Worm (Caenorhabditis elegans) whole organism, late embryonic: ENCODE measurements around the gene ZK54.3.

Experiments
- K02D7.2 ChIP-seq: sonication (generic microtip); optimal IDR thresholded peaks from 2 replicates; lab custom pipeline; 2017; ENCODE audit warnings: mild to moderate bottlenecking, missing genetic modification characterization, missing compliant biosample characterization
- K09A11.1 ChIP-seq: sonication (generic microtip); optimal IDR thresholded peaks from 2 replicates; lab custom pipeline; 2017; ENCODE audit warnings: antibody characterized with exemption, mild to moderate bottlenecking, missing genetic modification characterization, missing compliant biosample characterization; ENCODE audit not compliant: insufficient read depth
- T23F11.4 ChIP-seq: fragments of 200-800 bp; sonication (Bioruptor generic); optimal IDR thresholded peaks from 2 replicates; lab custom pipeline; 2018; ENCODE audit warnings: mild to moderate bottlenecking, missing genetic modification characterization, missing compliant biosample characterization
- Y22D7AL.16 ChIP-seq: sonication (generic microtip); optimal IDR thresholded peaks from 2 replicates; lab custom pipeline; 2016; ENCODE audit warnings: missing genetic modification characterization, missing compliant biosample characterization
- ahr-1 ChIP-seq: sonication (generic microtip); optimal IDR thresholded peaks from 2 replicates; lab custom pipeline; 2016; ENCODE audit warnings: missing genetic modification characterization, missing compliant biosample characterization
- ama-1 ChIP-seq: fragments of 150-350 bp; optimal IDR thresholded peaks from 2 replicates; lab custom pipeline; 2014
- ceh-14 ChIP-seq: sonication (generic microtip); optimal IDR thresholded peaks from 2 replicates; lab custom pipeline; 2016; ENCODE audit warnings: missing genotype, missing genetic modification characterization, missing compliant biosample characterization
- ceh-19 ChIP-seq: fragments of 200-800 bp; sonication (Bioruptor generic); optimal IDR thresholded peaks from 2 replicates; lab custom pipeline; 2018; ENCODE audit warnings: mild to moderate bottlenecking, missing genetic modification characterization, missing compliant biosample characterization
- ceh-2 ChIP-seq: sonication (generic microtip); optimal IDR thresholded peaks from 2 replicates; lab custom pipeline; 2016; ENCODE audit warnings: missing genotype, missing genetic modification characterization, missing compliant biosample characterization
- ceh-24 ChIP-seq: sonication (generic microtip); optimal IDR thresholded peaks from 2 replicates; lab custom pipeline; 2016; ENCODE audit warnings: mild to moderate bottlenecking, missing genetic modification characterization, missing compliant biosample characterization
- ceh-31 ChIP-seq: sonication (generic microtip); optimal IDR thresholded peaks from 2 replicates; lab custom pipeline; 2016; ENCODE audit warnings: missing genetic modification characterization, missing compliant biosample characterization
- ceh-48 ChIP-seq: sonication (generic microtip); optimal IDR thresholded peaks from 2 replicates; lab custom pipeline; 2016; ENCODE audit warnings: missing genetic modification characterization, inconsistent platforms, missing compliant biosample characterization
- ceh-9 ChIP-seq: sonication (generic microtip); optimal IDR thresholded peaks from 2 replicates; lab custom pipeline; 2016; ENCODE audit warnings: mild to moderate bottlenecking, missing genetic modification characterization, inconsistent platforms, missing compliant biosample characterization
- che-1 ChIP-seq: sonication (generic microtip); optimal IDR thresholded peaks from 2 replicates; lab custom pipeline; 2016; ENCODE audit warnings: mild to moderate bottlenecking, missing genetic modification characterization, missing compliant biosample characterization
- eyg-1 ChIP-seq: sonication (generic microtip); optimal IDR thresholded peaks from 2 replicates; lab custom pipeline; 2016; ENCODE audit warnings: missing genotype, missing genetic modification characterization, missing compliant biosample characterization
- fax-1 ChIP-seq: sonication (generic microtip); optimal IDR thresholded peaks from 2 replicates; lab custom pipeline; 2016; ENCODE audit warnings: missing genotype, missing genetic modification characterization, missing compliant biosample characterization
- fkh-10 ChIP-seq: fragments of 150-350 bp; optimal IDR thresholded peaks from 2 replicates; lab custom pipeline; 2014; ENCODE audit warnings: missing biosample characterization, missing genetic modification reagents, missing genetic modification characterization
- fkh-6 ChIP-seq: sonication (generic microtip); optimal IDR thresholded peaks from 2 replicates; lab custom pipeline; 2016; ENCODE audit warnings: missing genetic modification characterization, missing compliant biosample characterization
- hlh-13 ChIP-seq: fragments of 200-800 bp; sonication (Bioruptor generic); optimal IDR thresholded peaks from 2 replicates; lab custom pipeline; 2018; ENCODE audit warnings: mild to moderate bottlenecking, missing genetic modification characterization, missing compliant biosample characterization
- hlh-15 ChIP-seq: sonication (generic microtip); optimal IDR thresholded peaks from 2 replicates; lab custom pipeline; 2016; ENCODE audit warnings: missing genetic modification characterization, missing compliant biosample characterization
- hlh-30 ChIP-seq: sonication (generic microtip); optimal IDR thresholded peaks from 2 replicates; lab custom pipeline; 2017; ENCODE audit warnings: antibody characterized with exemption, missing genetic modification characterization, missing compliant biosample characterization; ENCODE audit not compliant: insufficient read depth
- hlh-8 ChIP-seq: sonication (generic microtip); optimal IDR thresholded peaks from 2 replicates; lab custom pipeline; 2016; ENCODE audit warnings: missing genotype, missing genetic modification characterization, missing compliant biosample characterization
- lim-6 ChIP-seq: sonication (generic microtip); optimal IDR thresholded peaks from 2 replicates; lab custom pipeline; 2016; ENCODE audit warnings: missing genetic modification characterization, missing compliant biosample characterization
- lin-11 ChIP-seq: fragments of 200-800 bp; sonication (Bioruptor generic); optimal IDR thresholded peaks from 2 replicates; lab custom pipeline; 2018; ENCODE audit warnings: mild to moderate bottlenecking, missing genetic modification characterization, missing compliant biosample characterization
- madf-2 ChIP-seq: sonication (generic microtip); optimal IDR thresholded peaks from 2 replicates; lab custom pipeline; 2017; ENCODE audit warnings: missing genetic modification characterization, missing compliant biosample characterization
- nhr-11 ChIP-seq: fragments of 150-350 bp; optimal IDR thresholded peaks from 2 replicates; lab custom pipeline; 2014; ENCODE audit warnings: missing biosample characterization, missing genetic modification characterization
- nhr-232 ChIP-seq: sonication (generic microtip); optimal IDR thresholded peaks from 2 replicates; lab custom pipeline; 2016; ENCODE audit warnings: missing genetic modification characterization, missing compliant biosample characterization
- odd-2 ChIP-seq: sonication (generic microtip); optimal IDR thresholded peaks from 2 replicates; lab custom pipeline; 2017; ENCODE audit warnings: antibody characterized with exemption, mild to moderate bottlenecking, missing genetic modification characterization, missing compliant biosample characterization
- pat-9 ChIP-seq: fragments of 200-800 bp; sonication (Bioruptor generic); optimal IDR thresholded peaks from 2 replicates; lab custom pipeline; 2018; ENCODE audit warnings: mild to moderate bottlenecking, missing genetic modification characterization, moderate library complexity, missing compliant biosample characterization
- pax-1 ChIP-seq: fragments of 150-350 bp; optimal IDR thresholded peaks from 2 replicates; lab custom pipeline; 2014; ENCODE audit warnings: missing biosample characterization, missing genetic modification characterization
- pha-2 ChIP-seq: sonication (generic microtip); optimal IDR thresholded peaks from 2 replicates; lab custom pipeline; 2017; ENCODE audit warnings: mild to moderate bottlenecking, missing genetic modification characterization, missing compliant biosample characterization
- pha-4 ChIP-seq: fragments of 150-350 bp; optimal IDR thresholded peaks from 2 replicates; lab custom pipeline; 2018; ENCODE audit warnings: missing biosample characterization, missing genetic modification reagents, missing genetic modification characterization
- ref-2 ChIP-seq: sonication (generic microtip); optimal IDR thresholded peaks from 2 replicates; lab custom pipeline; 2016; ENCODE audit warnings: missing genetic modification characterization, missing compliant biosample characterization
- rnt-1 ChIP-seq: sonication (generic microtip); optimal IDR thresholded peaks from 2 replicates; lab custom pipeline; 2016; ENCODE audit warnings: missing genetic modification characterization, missing compliant biosample characterization
- tbx-2 ChIP-seq: sonication (generic microtip); optimal IDR thresholded peaks from 2 replicates; lab custom pipeline; 2016; ENCODE audit warnings: missing genetic modification characterization, missing compliant biosample characterization
- ttx-3 ChIP-seq: sonication (generic microtip); optimal IDR thresholded peaks from 2 replicates; lab custom pipeline; 2016; ENCODE audit warnings: missing genetic modification reagents, missing genetic modification characterization, missing compliant biosample characterization
- unc-42 ChIP-seq: sonication (generic microtip); optimal IDR thresholded peaks from 2 replicates; lab custom pipeline; 2016; ENCODE audit warnings: missing genotype, missing genetic modification characterization, missing compliant biosample characterization
- unc-55 ChIP-seq: sonication (generic microtip); optimal IDR thresholded peaks from 2 replicates; lab custom pipeline; 2017; ENCODE audit warnings: missing biosample characterization, missing genetic modification reagents, missing genetic modification characterization
- unc-86 ChIP-seq: sonication (generic microtip); optimal IDR thresholded peaks from 2 replicates; lab custom pipeline; 2016; ENCODE audit warnings: missing genetic modification characterization, missing compliant biosample characterization
- zip-5 ChIP-seq: sonication (generic microtip); optimal IDR thresholded peaks from 2 replicates; lab custom pipeline; 2016; ENCODE audit warnings: missing genetic modification characterization, missing compliant biosample characterization
- ztf-16 ChIP-seq: sonication (generic microtip); optimal IDR thresholded peaks from 2 replicates; lab custom pipeline; 2017; ENCODE audit warnings: missing genetic modification characterization, missing compliant biosample characterization

ZK54.3 gene

ce11 chrX:17466615-17467014 lies at the start of gene ZK54.3:
ZK54.3 (minus strand) TSS chrX:17467005.
- TF ChIP-seq ceh-48 (tag; lab: Kevin White, UChicago) (peak; percentile 53), ceh-9 (tag; lab: Kevin White, UChicago) (no peak), pax-1 (tag; lab: Kevin White, UChicago) (no peak), hlh-30 (tag; lab: Kevin White, UChicago) (no peak), ref-2 (no peak)
- TF ChIP-seq, all 69 proteins: peak for 1

- no peak for TF ChIP-seq ceh-2 (tag; lab: Kevin White, UChicago)
- TF ChIP-seq rnt-1 (tag; lab: Kevin White, UChicago) = no peak
Measured at ce11 chrX:17516461-17516860, 49.7 kb upstream of the ZK54.3 start.

- TF ChIP-seq ceh-14 (tag; lab: Kevin White, UChicago) = no peak
- TF ChIP-seq fkh-6 = no peak
- TF ChIP-seq lin-11 (tag; lab: Kevin White, UChicago) = no peak
- no peak for TF ChIP-seq che-1 (tag; lab: Kevin White, UChicago)
- no peak for TF ChIP-seq hlh-8 (tag; lab: Kevin White, UChicago)
- no peak for TF ChIP-seq hlh-15 (tag; lab: Kevin White, UChicago)
- TF ChIP-seq T23F11.4 (GFP tag; lab: Kevin White, UChicago) = no peak
- no peak for TF ChIP-seq fax-1 (tag; lab: Kevin White, UChicago)
- no peak for TF ChIP-seq pha-2 (tag; lab: Kevin White, UChicago)
- no peak for TF ChIP-seq fkh-10
- no peak for TF ChIP-seq madf-2 (tag; lab: Kevin White, UChicago)
- no peak for TF ChIP-seq ceh-48 (tag; lab: Kevin White, UChicago)
Measured at ce11 chrX:17515207-17515902, 48.5 kb upstream of the ZK54.3 start.

ce11 chrX:17514422-17514821 lies 47.6 kb upstream of the ZK54.3 start:
- peak; percentile 6 for TF ChIP-seq ceh-31 (tag; lab: Kevin White, UChicago)
- TF ChIP-seq ceh-24 (tag; lab: Kevin White, UChicago) = no peak
- no peak for TF ChIP-seq nhr-232 (tag; lab: Kevin White, UChicago)
- TF ChIP-seq unc-42 = no peak
- TF ChIP-seq hlh-13 (GFP tag; lab: Kevin White, UChicago) = no peak
- TF ChIP-seq odd-2 (tag; lab: Kevin White, UChicago) = no peak
- TF ChIP-seq pha-2 (tag; lab: Kevin White, UChicago) = no peak
- TF ChIP-seq ceh-19 = no peak

ce11 chrX:17513507-17514113 lies 46.8 kb upstream of the ZK54.3 start, which contains the start of gene nhr-1:
nhr-1 (plus strand) TSS chrX:17514063.
- TF ChIP-seq unc-55 (peak; percentile 91), hlh-30 (tag; lab: Kevin White, UChicago) (peak; percentile 82), hlh-15 (tag; lab: Kevin White, UChicago) (no peak), ceh-24 (tag; lab: Kevin White, UChicago) (no peak), lim-6 (peak; percentile 52), pat-9 (tag; lab: Kevin White, UChicago) (no peak), ceh-14 (tag; lab: Kevin White, UChicago) (peak; percentile 81), K09A11.1 (no peak), ama-1 (no peak), pha-4 (tag; lab: Kevin White, UChicago) (no peak), pha-2 (tag; lab: Kevin White, UChicago) (peak; percentile 52), ceh-19 (no peak), nhr-11 (no peak), ceh-31 (tag; lab: Kevin White, UChicago) (peak; percentile 97), pax-1 (tag; lab: Kevin White, UChicago) (no peak), unc-86 (tag; lab: Kevin White, UChicago) (no peak), ttx-3 (tag; lab: Kevin White, UChicago) (no peak), Y22D7AL.16 (tag; lab: Kevin White, UChicago) (no peak), K02D7.2 (tag; lab: Kevin White, UChicago) (no peak), odd-2 (tag; lab: Kevin White, UChicago) (no peak), madf-2 (tag; lab: Kevin White, UChicago) (peak; percentile 43), ahr-1 (tag; lab: Kevin White, UChicago) (no peak), rnt-1 (tag; lab: Kevin White, UChicago) (peak; percentile 89), che-1 (tag; lab: Kevin White, UChicago) (no peak), hlh-8 (tag; lab: Kevin White, UChicago) (peak; percentile 46), ztf-16 (tag; lab: Kevin White, UChicago) (no peak), zip-5 (no peak), ceh-2 (tag; lab: Kevin White, UChicago) (peak; percentile 58), eyg-1 (tag; lab: Kevin White, UChicago) (no peak), tbx-2 (tag; lab: Kevin White, UChicago) (peak; percentile 88)
